Worm (Caenorhabditis elegans) whole organism, L4 larva: ENCODE data around the gene glt-5.

Experiments used
- F49E8.2 ChIP-seq: sonication (generic microtip); optimal IDR thresholded peaks from 2 replicates; lab custom pipeline; 2016; ENCODE audit warnings: missing compliant biosample characterization, mild to moderate bottlenecking, missing genetic modification characterization, borderline replicate concordance
- Y105C5A.15 ChIP-seq: fragments of 200-800 bp; sonication (Bioruptor generic); IDR thresholded peaks from 2 replicates; pipeline ENCODE4 v1.3.6; 2022; ENCODE audit warnings: missing genetic modification characterization, missing compliant biosample characterization
- aha-1 ChIP-seq: fragments of 150-350 bp; peaks from one replicate; lab custom pipeline; 2014; ENCODE audit warnings: missing biosample characterization, missing genetic modification characterization
- ama-1 ChIP-seq: fragments of 150-350 bp; optimal IDR thresholded peaks from 2 replicates; lab custom pipeline; 2014; ENCODE audit warnings: inconsistent platforms, mixed read lengths
- ceh-28 ChIP-seq: fragments of 150-350 bp; optimal IDR thresholded peaks from 2 replicates; lab custom pipeline; 2014; ENCODE audit warnings: missing biosample characterization, missing genetic modification reagents, missing genetic modification characterization
- ceh-62 ChIP-seq: sonication (generic microtip); optimal IDR thresholded peaks from 2 replicates; lab custom pipeline; 2017; ENCODE audit warnings: missing biosample characterization, missing genetic modification characterization
- ces-1 ChIP-seq: fragments of 150-350 bp; sonication (generic microtip); optimal IDR thresholded peaks from 4 replicates; lab custom pipeline; 2014; ENCODE audit warnings: missing biosample characterization, missing genetic modification reagents, missing genetic modification characterization
- cey-2 ChIP-seq: sonication (generic microtip); optimal IDR thresholded peaks from 3 replicates; lab custom pipeline; 2017; ENCODE audit warnings: missing genetic modification characterization, mild to moderate bottlenecking, missing compliant biosample characterization, antibody characterized with exemption, borderline replicate concordance; ENCODE audit not compliant: insufficient read depth
- ctbp-1 ChIP-seq: fragments of 200-800 bp; sonication (Bioruptor generic); IDR thresholded peaks from 2 replicates; pipeline ENCODE4 v1.3.6; 2022; ENCODE audit warnings: missing genetic modification reagents, missing genetic modification characterization, missing compliant biosample characterization
- daf-12 ChIP-seq: fragments of 150-350 bp; optimal IDR thresholded peaks from 2 replicates; lab custom pipeline; 2014; ENCODE audit warnings: missing biosample characterization, missing genetic modification reagents, missing genetic modification characterization
- daf-19 ChIP-seq: fragments of 200-800 bp; sonication (Bioruptor generic); conservative IDR thresholded peaks from 2 replicates; pipeline ENCODE4 v1.3.6; 2022; ENCODE audit warnings: missing genetic modification characterization, missing compliant biosample characterization
- daf-8 ChIP-seq: fragments of 200-800 bp; sonication (Bioruptor generic); IDR thresholded peaks from 2 replicates; pipeline ENCODE4 v1.3.6; 2022; ENCODE audit warnings: missing genetic modification characterization, missing compliant biosample characterization
- dmd-9 ChIP-seq: fragments of 200-800 bp; sonication (Bioruptor generic); IDR thresholded peaks from 2 replicates; pipeline ENCODE4 v1.3.6; 2022; ENCODE audit warnings: missing genetic modification reagents, missing genetic modification characterization, missing compliant biosample characterization
- dpl-1 ChIP-seq: fragments of 150-350 bp; optimal IDR thresholded peaks from 2 replicates; lab custom pipeline; 2014; ENCODE audit warnings: missing biosample characterization, missing genetic modification reagents, missing genetic modification characterization
- duxl-1 ChIP-seq: sonication (generic microtip); optimal IDR thresholded peaks from 2 replicates; lab custom pipeline; 2016; ENCODE audit warnings: mild to moderate bottlenecking, missing genetic modification characterization, moderate library complexity, missing compliant biosample characterization; ENCODE audit not compliant: poor library complexity
- dve-1 ChIP-seq: sonication (generic microtip); optimal IDR thresholded peaks from 2 replicates; lab custom pipeline; 2017; ENCODE audit warnings: antibody characterized with exemption, mild to moderate bottlenecking, missing genetic modification characterization, missing compliant biosample characterization; ENCODE audit not compliant: insufficient read depth
- egl-43 ChIP-seq: fragments of 200-800 bp; sonication (Bioruptor generic); IDR thresholded peaks from 2 replicates; pipeline ENCODE4 v1.3.6; 2022; ENCODE audit warnings: missing genetic modification reagents, missing genetic modification characterization, missing compliant biosample characterization
- fkh-10 ChIP-seq: fragments of 150-350 bp; optimal IDR thresholded peaks from 2 replicates; lab custom pipeline; 2014; ENCODE audit warnings: missing biosample characterization, missing genetic modification reagents, missing genetic modification characterization
- gei-8 ChIP-seq: fragments of 200-800 bp; sonication (Bioruptor generic); optimal IDR thresholded peaks from 2 replicates; lab custom pipeline; 2018; ENCODE audit warnings: mild to moderate bottlenecking, missing genetic modification characterization, missing compliant biosample characterization
- hif-1 ChIP-seq, 2 experiments: sonication (generic microtip); optimal IDR thresholded peaks; 2 replicates each; lab custom pipeline; 2016 to 2017; ENCODE audit warnings: missing compliant biosample characterization in 2 of 2, missing genetic modification characterization in 2 of 2, missing genetic modification reagents in 2 of 2, missing genotype in 2 of 2, mild to moderate bottlenecking in 1 of 2
- hmg-1.1 ChIP-seq: fragments of 200-800 bp; sonication (Bioruptor generic); IDR thresholded peaks from 2 replicates; pipeline ENCODE4 v1.3.6; 2022; ENCODE audit warnings: missing genetic modification reagents, missing genetic modification characterization, missing compliant biosample characterization
- lim-7 ChIP-seq: fragments of 200-800 bp; sonication (Bioruptor generic); IDR thresholded peaks from 2 replicates; pipeline ENCODE4 v1.3.6; 2022; ENCODE audit warnings: missing genetic modification characterization, missing compliant biosample characterization
- lin-13 ChIP-seq: fragments of 150-350 bp; optimal IDR thresholded peaks from 2 replicates; lab custom pipeline; 2014; ENCODE audit warnings: missing biosample characterization, missing genetic modification reagents, missing genetic modification characterization
- lin-15B ChIP-seq: fragments of 150-350 bp; sonication (generic microtip); optimal IDR thresholded peaks from 3 replicates; lab custom pipeline; 2014; ENCODE audit warnings: missing biosample characterization, missing genetic modification characterization
- lin-39 ChIP-seq: fragments of 150-350 bp; optimal IDR thresholded peaks from 2 replicates; lab custom pipeline; 2014; ENCODE audit warnings: missing biosample characterization, missing genetic modification reagents, missing genetic modification characterization
- lir-3 ChIP-seq: sonication (generic microtip); optimal IDR thresholded peaks from 2 replicates; lab custom pipeline; 2016; ENCODE audit warnings: mild to moderate bottlenecking, missing genetic modification characterization, missing compliant biosample characterization
- madf-5 ChIP-seq, 2 experiments: fragments of 200-800 bp; sonication (Bioruptor generic); IDR thresholded peaks; 2 replicates each; pipeline ENCODE4 v1.3.6; 2022; ENCODE audit warnings: missing compliant biosample characterization in 2 of 2, missing genetic modification characterization in 2 of 2
- madf-9 ChIP-seq: fragments of 200-800 bp; sonication (Bioruptor generic); conservative IDR thresholded peaks from 2 replicates; pipeline ENCODE4 v1.3.6; 2022; ENCODE audit warnings: missing genetic modification reagents, missing genetic modification characterization, missing compliant biosample characterization
- mdt-29 ChIP-seq: fragments of 200-800 bp; sonication (Bioruptor generic); IDR thresholded peaks from 2 replicates; pipeline ENCODE4 v1.3.6; 2022; ENCODE audit warnings: missing genetic modification reagents, missing genetic modification characterization, missing compliant biosample characterization
- mes-2 ChIP-seq: sonication (generic microtip); optimal IDR thresholded peaks from 2 replicates; lab custom pipeline; 2016; ENCODE audit warnings: missing genotype, mild to moderate bottlenecking, missing genetic modification characterization, missing compliant biosample characterization; ENCODE audit not compliant: poor library complexity, severe bottlenecking
- mxl-2 ChIP-seq: fragments of 200-800 bp; sonication (Bioruptor generic); conservative IDR thresholded peaks from 2 replicates; pipeline ENCODE4 v1.3.6; 2022; ENCODE audit warnings: missing genetic modification reagents, missing genetic modification characterization, missing compliant biosample characterization
- nhr-111 ChIP-seq: fragments of 200-800 bp; sonication (Bioruptor generic); optimal IDR thresholded peaks from 2 replicates; lab custom pipeline; 2018; ENCODE audit warnings: mild to moderate bottlenecking, missing genetic modification characterization, missing compliant biosample characterization
- nhr-237 ChIP-seq: sonication (generic microtip); optimal IDR thresholded peaks from 2 replicates; lab custom pipeline; 2017; ENCODE audit warnings: missing biosample characterization, missing genetic modification characterization
- nhr-42 ChIP-seq: fragments of 200-800 bp; sonication (Bioruptor generic); IDR thresholded peaks from 2 replicates; pipeline ENCODE4 v1.3.6; 2022; ENCODE audit warnings: missing genetic modification characterization, missing compliant biosample characterization
- nhr-6 ChIP-seq: fragments of 150-350 bp; optimal IDR thresholded peaks from 2 replicates; lab custom pipeline; 2014; ENCODE audit warnings: missing biosample characterization, missing genetic modification characterization
- nhr-76 ChIP-seq: fragments of 150-350 bp; optimal IDR thresholded peaks from 2 replicates; lab custom pipeline; 2014; ENCODE audit warnings: missing biosample characterization, missing genetic modification characterization
- nhr-77 ChIP-seq: fragments of 150-350 bp; optimal IDR thresholded peaks from 2 replicates; lab custom pipeline; 2014; ENCODE audit warnings: missing biosample characterization, missing genetic modification characterization
- pha-4 ChIP-seq, 2 experiments: fragments of 150-350 bp in 1 of 2; fragments of 200-800 bp in 1 of 2; sonication (Bioruptor generic) in 1 of 2; IDR thresholded peaks in 1 of 2; optimal IDR thresholded peaks in 1 of 2; 2 replicates each; pipeline versions ENCODE4 v1.3.6 to Lab custom; 2014 to 2022; ENCODE audit warnings: missing genetic modification characterization in 2 of 2, missing genetic modification reagents in 2 of 2, missing biosample characterization in 1 of 2, missing compliant biosample characterization in 1 of 2
- pqm-1 ChIP-seq: sonication (generic microtip); optimal IDR thresholded peaks from 2 replicates; lab custom pipeline; 2017; ENCODE audit warnings: missing biosample characterization, missing genetic modification characterization
- rbr-2 ChIP-seq: sonication (generic microtip); optimal IDR thresholded peaks from 2 replicates; lab custom pipeline; 2016; ENCODE audit warnings: missing genotype, missing genetic modification characterization, missing compliant biosample characterization
- set-16 ChIP-seq: fragments of 200-800 bp; sonication (Bioruptor generic); IDR thresholded peaks from 2 replicates; pipeline ENCODE4 v1.3.6; 2022; ENCODE audit warnings: missing genetic modification reagents, missing genetic modification characterization, missing compliant biosample characterization
- spr-1 ChIP-seq: sonication (generic microtip); optimal IDR thresholded peaks from 2 replicates; lab custom pipeline; 2016; ENCODE audit warnings: mild to moderate bottlenecking, missing genetic modification characterization, missing compliant biosample characterization
- spr-3 ChIP-seq: fragments of 200-800 bp; sonication (Bioruptor generic); optimal IDR thresholded peaks from 2 replicates; lab custom pipeline; 2018; ENCODE audit warnings: mild to moderate bottlenecking, missing genetic modification characterization, missing compliant biosample characterization
- tag-97 ChIP-seq: fragments of 200-800 bp; sonication (Bioruptor generic); IDR thresholded peaks from 2 replicates; pipeline ENCODE4 v1.3.6; 2022; ENCODE audit warnings: missing genetic modification characterization, missing compliant biosample characterization
- unc-130 ChIP-seq: sonication (generic microtip); optimal IDR thresholded peaks from 2 replicates; lab custom pipeline; 2016; ENCODE audit warnings: missing genetic modification reagents, missing genetic modification characterization, missing compliant biosample characterization
- unc-39 ChIP-seq: sonication (generic microtip); optimal IDR thresholded peaks from 2 replicates; lab custom pipeline; 2017; ENCODE audit warnings: missing biosample characterization, missing genetic modification characterization
- unc-62 ChIP-seq, 3 experiments: fragments of 150-350 bp in 1 of 3; sonication (generic microtip); optimal IDR thresholded peaks in 2 of 3; peaks in 1 of 3; 1 replicate in 1 of 3; 2 replicates in 2 of 3; lab custom pipeline; 2014 to 2017; ENCODE audit warnings: missing biosample characterization in 3 of 3, missing genetic modification characterization in 3 of 3, missing genetic modification reagents in 3 of 3, missing genotype in 1 of 3
- zfp-3 ChIP-seq: fragments of 200-800 bp; sonication (Bioruptor generic); conservative IDR thresholded peaks from 2 replicates; pipeline ENCODE4 v1.3.6; 2022; ENCODE audit warnings: missing genetic modification reagents, missing genetic modification characterization, missing compliant biosample characterization
- zip-11 ChIP-seq: fragments of 200-800 bp; sonication (Bioruptor generic); IDR thresholded peaks from 2 replicates; pipeline ENCODE4 v1.3.6; 2022; ENCODE audit warnings: missing genetic modification characterization, missing compliant biosample characterization
- ztf-7 ChIP-seq: fragments of 150-350 bp; optimal IDR thresholded peaks from 2 replicates; lab custom pipeline; 2014; ENCODE audit warnings: missing biosample characterization, missing genetic modification characterization

glt-5 gene

DNA sequence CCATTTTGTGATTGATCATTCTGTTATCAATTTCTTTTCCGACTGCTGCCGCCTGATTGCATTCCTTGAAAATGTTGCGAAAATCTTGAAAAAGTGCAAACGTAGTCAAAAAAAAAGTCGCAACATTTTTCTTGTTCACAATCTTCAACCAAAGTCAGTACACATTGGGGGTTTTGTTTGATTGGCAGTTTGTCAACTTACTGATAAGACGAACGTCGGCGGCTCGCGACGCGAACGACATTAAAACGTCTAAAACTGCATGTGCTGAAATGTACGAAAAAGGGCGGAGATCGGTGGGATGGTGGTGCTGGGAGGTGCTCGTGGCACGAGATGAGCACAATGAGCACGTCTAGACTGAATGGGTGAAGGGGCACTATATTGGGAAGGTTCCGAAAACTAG, 30.1 kb upstream of the glt-5 start (continued):
- no peak for TF ChIP-seq madf-5 (GFP tag; IDR thresholded peaks at IDR 0.05; lab: Robert Waterston, UW)
- TF ChIP-seq zip-11 (GFP tag; lab: Robert Waterston, UW) = no peak
- TF ChIP-seq nhr-77 (tag; lab: Kevin White, UChicago) = peak; percentile 87
- TF ChIP-seq daf-12 (tag; lab: Kevin White, UChicago) = no peak
- TF ChIP-seq mxl-2 = 0 out of 2 replicates have a peak, but pooled peaks have one; percentile 2
- TF ChIP-seq lim-7 (GFP tag; lab: Robert Waterston, UW) = peak; percentile 49; the same call in 1 of the 2 replicates
- TF ChIP-seq F49E8.2 = no peak
- TF ChIP-seq nhr-111 = no peak
- TF ChIP-seq nhr-237 (tag; lab: Kevin White, UChicago) = no peak
- no peak for TF ChIP-seq duxl-1 (tag; lab: Kevin White, UChicago)
- no peak for TF ChIP-seq unc-62 (GFP tag; optimal IDR thresholded peaks at IDR 0.05 in 1 of 2; lab: Kevin White, UChicago)
- TF ChIP-seq unc-62 (tag; optimal IDR thresholded peaks at IDR 0.05; lab: Kevin White, UChicago) = no peak
- no peak for TF ChIP-seq unc-39
- no peak for TF ChIP-seq ces-1
- no peak for TF ChIP-seq rbr-2 (tag; lab: Kevin White, UChicago)
- peak; percentile 61; the same call in 1 of the 2 replicates for TF ChIP-seq egl-43
- TF ChIP-seq tag-97 = no peak
- TF ChIP-seq fkh-10 = no peak
- no peak for TF ChIP-seq dmd-9 (GFP tag; lab: Robert Waterston, UW)
- TF ChIP-seq ceh-28 = no peak
- peak; percentile 88 for TF ChIP-seq dve-1 (tag; lab: Kevin White, UChicago)
- peak; percentile 86 for TF ChIP-seq pqm-1
- TF ChIP-seq lin-39 (tag; lab: Kevin White, UChicago) = no peak
- TF ChIP-seq lin-13 = no peak
- TF ChIP-seq set-16 (GFP tag; lab: Robert Waterston, UW) = peak; percentile 37; the same call in 1 of the 2 replicates
- TF ChIP-seq ctbp-1 (GFP tag; lab: Robert Waterston, UW) = no peak
- peak; percentile 90 for TF ChIP-seq aha-1 (tag; lab: Kevin White, UChicago)
- TF ChIP-seq pha-4 (GFP tag; IDR thresholded peaks at IDR 0.05; lab: Robert Waterston, UW) = 0 out of 2 replicates have a peak, but pooled peaks have one; percentile 36
- TF ChIP-seq pha-4 (tag; optimal IDR thresholded peaks at IDR 0.05; lab: Kevin White, UChicago) = no peak
- TF ChIP-seq unc-130 (GFP tag; lab: Kevin White, UChicago) = no peak
- TF ChIP-seq ceh-62 (tag; lab: Kevin White, UChicago) = no peak
- peak; percentile 5 for TF ChIP-seq mes-2 (tag; lab: Kevin White, UChicago)
- peak; percentile 25 for TF ChIP-seq nhr-6
- TF ChIP-seq hif-1 (tag; optimal IDR thresholded peaks at IDR 0.05; lab: Kevin White, UChicago) = no peak
- no peak for TF ChIP-seq cey-2 (tag; lab: Kevin White, UChicago)
- no peak for TF ChIP-seq daf-19 (GFP tag; lab: Robert Waterston, UW)
- TF ChIP-seq gei-8 (GFP tag; lab: Kevin White, UChicago) = peak; percentile 56
- no peak for TF ChIP-seq nhr-76 (tag; lab: Kevin White, UChicago)
- TF ChIP-seq madf-9 = 0 out of 2 replicates have a peak, but pooled peaks have one; percentile 21
- no peak for TF ChIP-seq lin-15B (tag; lab: Kevin White, UChicago)
- TF ChIP-seq hmg-1.1 (GFP tag; lab: Robert Waterston, UW) = no peak
- no peak for TF ChIP-seq mdt-29 (GFP tag; lab: Robert Waterston, UW)
- 0 out of 2 replicates have a peak, but pooled peaks have one; percentile 45 for TF ChIP-seq nhr-42
- peak; percentile 53; the same call in 1 of the 2 replicates for TF ChIP-seq Y105C5A.15 (GFP tag; lab: Robert Waterston, UW)
- TF ChIP-seq spr-3 (GFP tag; lab: Kevin White, UChicago) = peak; percentile 38
- TF ChIP-seq zfp-3 = 0 out of 2 replicates have a peak, but pooled peaks have one; percentile 25
- no peak for TF ChIP-seq lir-3 (tag; lab: Kevin White, UChicago)
- TF ChIP-seq dpl-1 (GFP tag; lab: Kevin White, UChicago) = no peak
- TF ChIP-seq ztf-7 (tag; lab: Kevin White, UChicago) = no peak
- TF ChIP-seq daf-8 = no peak
- TF ChIP-seq ama-1 (lab: Kevin White, UChicago) = peak; percentile 65
- TF ChIP-seq spr-1 = no peak
